Fruit fly (Drosophila melanogaster) Kc167 (cell line): Measurements from ENCODE around the gene Spc25.

Experiments
- Sin3A ChIP-seq: fragments of >200 bp; optimal IDR thresholded peaks from 2 replicates; lab custom pipeline; 2018; ENCODE audit warnings: missing external identifiers
- h ChIP-seq: fragments of >200 bp; optimal IDR thresholded peaks from 3 replicates; lab custom pipeline; 2018; ENCODE audit warnings: missing external identifiers
- psq ChIP-seq: fragments of >200 bp; optimal IDR thresholded peaks from 2 replicates; lab custom pipeline; 2017; ENCODE audit warnings: missing external identifiers
- ttk ChIP-seq: sonication (Bioruptor generic); optimal IDR thresholded peaks from 2 replicates; lab custom pipeline; 2017; ENCODE audit warnings: missing external identifiers

dm6 chr3R:12957388-12957787 lies 4.2 kb upstream of the Spc25 start:
- TF ChIP-seq ttk, result no peak
- TF ChIP-seq Sin3A (lab: Kevin White, UChicago), result no peak
- no peak for TF ChIP-seq psq (lab: Kevin White, UChicago)
- TF ChIP-seq h, result no peak
